Fruit fly (Drosophila melanogaster) whole organism, embryonic: Measurements from ENCODE around the gene orb.

Source experiments
- Bdp1 ChIP-seq: fragments of 200-800 bp; sonication (Bioruptor generic); optimal IDR thresholded peaks from 3 replicates; lab custom pipeline; 2016; ENCODE audit warnings: missing biosample characterization, missing genetic modification characterization
- CG10147 ChIP-seq: fragments of 200-800 bp; sonication (Bioruptor generic); optimal IDR thresholded peaks from 2 replicates; lab custom pipeline; 2019; ENCODE audit warnings: missing biosample characterization, mild to moderate bottlenecking, missing genetic modification characterization, moderate library complexity
- CG10462 ChIP-seq: fragments of 200-800 bp; sonication (Bioruptor generic); optimal IDR thresholded peaks from 2 replicates; lab custom pipeline; 2016; ENCODE audit warnings: missing biosample characterization, missing genetic modification characterization
- CG14860 ChIP-seq: fragments of 200-800 bp; sonication (Bioruptor generic); IDR thresholded peaks from 3 replicates; pipeline ENCODE4 v1.3.6; 2022; ENCODE audit warnings: missing biosample characterization, missing genetic modification characterization; ENCODE audit not compliant: partially characterized antibody
- CG15514 ChIP-seq: fragments of 200-800 bp; sonication (Bioruptor generic); optimal IDR thresholded peaks from 3 replicates; lab custom pipeline; 2017; ENCODE audit warnings: missing biosample characterization, missing genetic modification characterization, mild to moderate bottlenecking, moderate library complexity, missing genetic modification reagents
- CG17359 ChIP-seq: fragments of 200-800 bp; sonication (Bioruptor generic); optimal IDR thresholded peaks from 3 replicates; lab custom pipeline; 2018; ENCODE audit warnings: missing biosample characterization, mild to moderate bottlenecking, missing genetic modification characterization, moderate library complexity
- CG17912 ChIP-seq: fragments of 200-800 bp; sonication (Bioruptor generic); optimal IDR thresholded peaks from 2 replicates; lab custom pipeline; 2018; ENCODE audit warnings: missing biosample characterization, mild to moderate bottlenecking, missing genetic modification characterization
- CG18619 ChIP-seq: fragments of 200-800 bp; sonication (Bioruptor generic); optimal IDR thresholded peaks from 3 replicates; lab custom pipeline; 2017; ENCODE audit warnings: missing biosample characterization, mild to moderate bottlenecking, missing genetic modification characterization
- CG32772 ChIP-seq: fragments of 200-800 bp; sonication (Bioruptor generic); IDR thresholded peaks from 2 replicates; pipeline ENCODE4 v1.3.6; 2022; ENCODE audit warnings: missing biosample characterization, missing genetic modification characterization
- CG3281 ChIP-seq: fragments of 200-800 bp; sonication (Bioruptor generic); optimal IDR thresholded peaks from 3 replicates; lab custom pipeline; 2017; ENCODE audit warnings: missing biosample characterization, mild to moderate bottlenecking, missing genetic modification characterization
- CG3407 ChIP-seq: fragments of 200-800 bp; sonication (Bioruptor generic); optimal IDR thresholded peaks from 2 replicates; lab custom pipeline; 2018; ENCODE audit warnings: missing biosample characterization, mild to moderate bottlenecking, missing genetic modification characterization
- CG34376 ChIP-seq: fragments of 200-800 bp; sonication (Bioruptor generic); optimal IDR thresholded peaks from 2 replicates; lab custom pipeline; 2018; ENCODE audit warnings: missing biosample characterization, mild to moderate bottlenecking, missing genetic modification characterization
- CG7987 ChIP-seq: fragments of 200-800 bp; sonication (Bioruptor generic); optimal IDR thresholded peaks from 2 replicates; lab custom pipeline; 2018; ENCODE audit warnings: missing biosample characterization, mild to moderate bottlenecking, missing genetic modification characterization, moderate library complexity
- CG8281 ChIP-seq: fragments of 200-800 bp; sonication (Bioruptor generic); optimal IDR thresholded peaks from 2 replicates; lab custom pipeline; 2018; ENCODE audit warnings: missing biosample characterization, mild to moderate bottlenecking, missing genetic modification characterization, moderate library complexity
- CG8944 ChIP-seq: fragments of 200-800 bp; sonication (Bioruptor generic); optimal IDR thresholded peaks from 3 replicates; lab custom pipeline; 2016; ENCODE audit warnings: missing biosample characterization, missing genetic modification characterization
- CG9797 ChIP-seq: fragments of 200-800 bp; sonication (Bioruptor generic); optimal IDR thresholded peaks from 3 replicates; lab custom pipeline; 2018; ENCODE audit warnings: missing biosample characterization, mild to moderate bottlenecking, missing genetic modification characterization
- Chrac-16 ChIP-seq: fragments of 200-800 bp; sonication (Bioruptor generic); optimal IDR thresholded peaks from 3 replicates; lab custom pipeline; 2016; ENCODE audit warnings: missing biosample characterization, missing genetic modification characterization
- D19B ChIP-seq: fragments of 200-800 bp; sonication (Bioruptor generic); optimal IDR thresholded peaks from 2 replicates; lab custom pipeline; 2017; ENCODE audit warnings: missing biosample characterization, mild to moderate bottlenecking, missing genetic modification characterization
- Eip74EF ChIP-seq, 2 experiments: fragments of 200-800 bp in 1 of 2; fragments of >200 bp in 1 of 2; sonication (Bioruptor generic) in 1 of 2; optimal IDR thresholded peaks; 2 replicates each; lab custom pipeline; 2017 to 2019; ENCODE audit warnings: missing biosample characterization in 2 of 2, missing genetic modification characterization in 2 of 2, mild to moderate bottlenecking in 1 of 2, moderate library complexity in 1 of 2
- Ets97D ChIP-seq: fragments of 200-800 bp; sonication (Bioruptor generic); optimal IDR thresholded peaks from 3 replicates; lab custom pipeline; 2016; ENCODE audit warnings: missing biosample characterization, missing genetic modification characterization
- HmgZ ChIP-seq: fragments of 200-800 bp; sonication (Bioruptor generic); optimal IDR thresholded peaks from 2 replicates; lab custom pipeline; 2018; ENCODE audit warnings: missing biosample characterization, mild to moderate bottlenecking, missing genetic modification characterization
- Side ChIP-seq: fragments of 200-800 bp; sonication (Bioruptor generic); optimal IDR thresholded peaks from 2 replicates; lab custom pipeline; 2016; ENCODE audit warnings: missing biosample characterization, missing genetic modification characterization
- Sox102F ChIP-seq: fragments of 200-800 bp; sonication (Bioruptor generic); optimal IDR thresholded peaks from 2 replicates; lab custom pipeline; 2018; ENCODE audit warnings: missing biosample characterization, mild to moderate bottlenecking, missing genetic modification characterization, moderate library complexity
- YL-1 ChIP-seq: fragments of 200-800 bp; sonication (Bioruptor generic); optimal IDR thresholded peaks from 3 replicates; lab custom pipeline; 2017; ENCODE audit warnings: missing biosample characterization, mild to moderate bottlenecking, missing genetic modification characterization
- ac ChIP-seq: fragments of 200-800 bp; sonication (Bioruptor generic); optimal IDR thresholded peaks from 3 replicates; lab custom pipeline; 2017; ENCODE audit warnings: missing biosample characterization, mild to moderate bottlenecking, missing genetic modification characterization
- al ChIP-seq: fragments of 200-800 bp; sonication (Bioruptor generic); IDR thresholded peaks from 2 replicates; pipeline ENCODE4 v1.3.6; 2022; ENCODE audit warnings: missing biosample characterization, missing genetic modification characterization
- aop ChIP-seq: fragments of 200-800 bp; sonication (Bioruptor generic); IDR thresholded peaks from 2 replicates; pipeline ENCODE4 v1.3.6; 2022; ENCODE audit warnings: missing biosample characterization, missing genetic modification characterization
- ato ChIP-seq: fragments of 200-800 bp; sonication (Bioruptor generic); IDR thresholded peaks from 2 replicates; pipeline ENCODE4 v1.3.6; 2022; ENCODE audit warnings: missing biosample characterization, missing genetic modification characterization; ENCODE audit not compliant: partially characterized antibody
- bab2 ChIP-seq: fragments of 200-800 bp; sonication (Bioruptor generic); optimal IDR thresholded peaks from 2 replicates; lab custom pipeline; 2016; ENCODE audit warnings: missing biosample characterization, missing genetic modification characterization
- bowl ChIP-seq: fragments of 200-800 bp; sonication (Bioruptor generic); IDR thresholded peaks from 2 replicates; pipeline ENCODE4 v1.3.6; 2022; ENCODE audit warnings: missing biosample characterization, missing genetic modification characterization
- cwo ChIP-seq: fragments of 200-800 bp; sonication (Bioruptor generic); optimal IDR thresholded peaks from 3 replicates; lab custom pipeline; 2017; ENCODE audit warnings: missing biosample characterization, missing genetic modification characterization, mild to moderate bottlenecking, moderate library complexity, missing genetic modification reagents
- dati ChIP-seq: fragments of 200-800 bp; sonication (Bioruptor generic); IDR thresholded peaks from 2 replicates; pipeline ENCODE4 v1.3.6; 2022; ENCODE audit warnings: missing biosample characterization, missing genetic modification characterization
- eve ChIP-seq, 2 experiments: fragments of >200 bp; optimal IDR thresholded peaks; 2 replicates each; lab custom pipeline; 2017; ENCODE audit warnings: missing biosample characterization in 2 of 2, missing genetic modification characterization in 2 of 2
- exex ChIP-seq: fragments of 200-800 bp; sonication (Bioruptor generic); optimal IDR thresholded peaks from 4 replicates; lab custom pipeline; 2018; ENCODE audit warnings: missing biosample characterization, mild to moderate bottlenecking, missing genetic modification characterization, moderate library complexity
- fd3F ChIP-seq: fragments of 200-800 bp; sonication (Bioruptor generic); optimal IDR thresholded peaks from 2 replicates; lab custom pipeline; 2018; ENCODE audit warnings: missing biosample characterization, mild to moderate bottlenecking, missing genetic modification characterization, moderate library complexity
- fd64A ChIP-seq: fragments of 200-800 bp; sonication (Bioruptor generic); optimal IDR thresholded peaks from 3 replicates; lab custom pipeline; 2018; ENCODE audit warnings: missing biosample characterization, mild to moderate bottlenecking, missing genetic modification characterization
- gfzf ChIP-seq: fragments of 200-800 bp; sonication (Bioruptor generic); optimal IDR thresholded peaks from 2 replicates; lab custom pipeline; 2016; ENCODE audit warnings: missing biosample characterization, mild to moderate bottlenecking, missing genetic modification characterization, moderate library complexity
- knrl ChIP-seq: fragments of 200-800 bp; sonication (Bioruptor generic); IDR thresholded peaks from 3 replicates; pipeline ENCODE4 v1.3.6; 2022; ENCODE audit warnings: missing biosample characterization, missing genetic modification characterization; ENCODE audit not compliant: partially characterized antibody
- lov ChIP-seq, 2 experiments: fragments of 200-800 bp in 1 of 2; fragments of >200 bp in 1 of 2; sonication (Bioruptor generic) in 1 of 2; IDR thresholded peaks in 1 of 2; optimal IDR thresholded peaks in 1 of 2; 2 replicates in 1 of 2; 3 replicates in 1 of 2; pipeline versions ENCODE4 v1.3.6 to Lab custom; 2017 to 2022; ENCODE audit warnings: missing biosample characterization in 1 of 2, missing genetic modification characterization in 1 of 2
- repo ChIP-seq: fragments of 200-800 bp; sonication (Bioruptor generic); optimal IDR thresholded peaks from 2 replicates; lab custom pipeline; 2016; ENCODE audit warnings: missing biosample characterization, missing genetic modification characterization
- slp2 ChIP-seq: fragments of 200-800 bp; sonication (Bioruptor generic); optimal IDR thresholded peaks from 2 replicates; lab custom pipeline; 2016; ENCODE audit warnings: missing biosample characterization, missing genetic modification characterization
- stwl ChIP-seq: fragments of 200-800 bp; sonication (Bioruptor generic); optimal IDR thresholded peaks from 3 replicates; lab custom pipeline; 2018; ENCODE audit warnings: missing biosample characterization, mild to moderate bottlenecking, missing genetic modification characterization, moderate library complexity
- trh ChIP-seq: fragments of 200-800 bp; sonication (Bioruptor generic); optimal IDR thresholded peaks from 2 replicates; lab custom pipeline; 2016; ENCODE audit warnings: missing biosample characterization, missing genetic modification characterization
- vvl ChIP-seq: fragments of 200-800 bp; sonication (Bioruptor generic); IDR thresholded peaks from 2 replicates; pipeline ENCODE4 v1.3.6; 2022; ENCODE audit warnings: missing biosample characterization, missing genetic modification characterization
- zen ChIP-seq: fragments of 200-800 bp; sonication (Bioruptor generic); optimal IDR thresholded peaks from 3 replicates; lab custom pipeline; 2018; ENCODE audit warnings: missing biosample characterization, mild to moderate bottlenecking, missing genetic modification characterization, moderate library complexity
- zen2 ChIP-seq: fragments of 200-800 bp; sonication (Bioruptor generic); IDR thresholded peaks from 3 replicates; pipeline ENCODE4 v1.3.6; 2022; ENCODE audit warnings: missing biosample characterization, missing genetic modification characterization; ENCODE audit not compliant: partially characterized antibody

orb gene

dm6 chr3R:23239051-23239450 lies 41.6 kb downstream of the orb start (continued):
- TF ChIP-seq zen2 (GFP tag; lab: Robert Waterston, UW) = no peak
- no peak for TF ChIP-seq CG9797 (GFP tag; lab: Kevin White, UChicago)

dm6 chr3R:23228605-23229264 lies 51.9 kb downstream of the orb start:
- TF ChIP-seq lov (optimal IDR thresholded peaks at IDR 0.05; lab: Kevin White, UChicago) (no peak), lov (GFP tag; IDR thresholded peaks at IDR 0.05; lab: Robert Waterston, UW) (no peak), fd3F (no peak), gfzf (GFP tag; lab: Kevin White, UChicago) (no peak), bab2 (GFP tag; lab: Kevin White, UChicago) (no peak), zen2 (GFP tag; lab: Robert Waterston, UW) (no peak), fd64A (GFP tag; lab: Kevin White, UChicago) (no peak), Ets97D (GFP tag; lab: Kevin White, UChicago) (no peak), trh (GFP tag; lab: Kevin White, UChicago) (no peak), CG10462 (GFP tag; lab: Kevin White, UChicago) (no peak), CG3407 (GFP tag; lab: Kevin White, UChicago) (no peak), exex (peak; percentile 96), al (peak; percentile 24; the same call in 1 of the 2 replicates), CG10147 (GFP tag; lab: Kevin White, UChicago) (no peak), CG14860 (GFP tag; lab: Robert Waterston, UW) (no peak), Chrac-16 (GFP tag; lab: Kevin White, UChicago) (no peak), Side (GFP tag; lab: Kevin White, UChicago) (peak; percentile 37), repo (GFP tag; lab: Kevin White, UChicago) (no peak), eve (GFP tag; optimal IDR thresholded peaks at IDR 0.05; lab: Kevin White, UChicago) (no peak), aop (GFP tag; lab: Robert Waterston, UW) (no peak), CG18619 (GFP tag; lab: Kevin White, UChicago) (peak; percentile 7), bowl (GFP tag; lab: Robert Waterston, UW) (no peak), Bdp1 (GFP tag; lab: Kevin White, UChicago) (no peak), Eip74EF (GFP tag; optimal IDR thresholded peaks at IDR 0.05; lab: Kevin White, UChicago) (peak in 1 of 2 experiments; percentile 17), cwo (GFP tag; lab: Kevin White, UChicago) (peak; percentile 59), CG3281 (peak; percentile 57), CG34376 (GFP tag; lab: Kevin White, UChicago) (peak; percentile 89), vvl (GFP tag; lab: Robert Waterston, UW) (peak; percentile 71; the same call in 1 of the 2 replicates), Sox102F (GFP tag; lab: Kevin White, UChicago) (no peak), knrl (GFP tag; lab: Robert Waterston, UW) (no peak), CG8281 (tag; lab: Kevin White, UChicago) (no peak), slp2 (GFP tag; lab: Kevin White, UChicago) (no peak), zen (no peak), HmgZ (peak; percentile 10), D19B (GFP tag; lab: Kevin White, UChicago) (peak; percentile 35), CG7987 (GFP tag; lab: Kevin White, UChicago) (no peak), CG8944 (GFP tag; lab: Kevin White, UChicago) (no peak), ato (GFP tag; lab: Robert Waterston, UW) (no peak), CG17912 (GFP tag; lab: Kevin White, UChicago) (no peak), stwl (tag; lab: Kevin White, UChicago) (no peak), ac (GFP tag; lab: Kevin White, UChicago) (no peak), YL-1 (GFP tag; lab: Kevin White, UChicago) (no peak), CG32772 (GFP tag; lab: Robert Waterston, UW) (no peak), CG15514 (GFP tag; lab: Kevin White, UChicago) (peak; percentile 29), CG17359 (tag; lab: Kevin White, UChicago) (no peak), dati (GFP tag; lab: Robert Waterston, UW) (no peak)
